Fruit fly (Drosophila melanogaster) whole organism, embryonic: ENCODE results near the gene CG14402.

Experiments
- Antp ChIP-seq: fragments of 200-800 bp; sonication (Bioruptor generic); optimal IDR thresholded peaks from 3 replicates; lab custom pipeline; 2016; ENCODE audit warnings: missing biosample characterization, missing genetic modification characterization
- Atf3 ChIP-seq: fragments of 200-800 bp; sonication (Bioruptor generic); optimal IDR thresholded peaks from 3 replicates; lab custom pipeline; 2016; ENCODE audit warnings: missing biosample characterization, missing genetic modification characterization
- CG1024 ChIP-seq: fragments of 200-800 bp; sonication (Bioruptor generic); IDR thresholded peaks from 2 replicates; pipeline ENCODE4 v1.3.6; 2022; ENCODE audit warnings: missing biosample characterization, missing genetic modification characterization
- CG10366 ChIP-seq: fragments of 200-800 bp; sonication (Bioruptor generic); IDR thresholded peaks from 2 replicates; pipeline ENCODE4 v1.3.6; 2022; ENCODE audit warnings: missing biosample characterization, missing genetic modification characterization
- CG11398 ChIP-seq: fragments of 200-800 bp; sonication (Bioruptor generic); optimal IDR thresholded peaks from 2 replicates; lab custom pipeline; 2016; ENCODE audit warnings: missing biosample characterization, missing genetic modification characterization
- CG12299 ChIP-seq: fragments of 200-800 bp; sonication (Bioruptor generic); optimal IDR thresholded peaks from 2 replicates; lab custom pipeline; 2018; ENCODE audit warnings: missing biosample characterization, mild to moderate bottlenecking, missing genetic modification characterization
- CG13775 ChIP-seq: fragments of 200-800 bp; sonication (Bioruptor generic); optimal IDR thresholded peaks from 3 replicates; lab custom pipeline; 2017; ENCODE audit warnings: missing biosample characterization, mild to moderate bottlenecking, missing genetic modification characterization
- CG14860 ChIP-seq: fragments of 200-800 bp; sonication (Bioruptor generic); IDR thresholded peaks from 3 replicates; pipeline ENCODE4 v1.3.6; 2022; ENCODE audit warnings: missing biosample characterization, missing genetic modification characterization; ENCODE audit not compliant: partially characterized antibody
- CG14965 ChIP-seq: fragments of 200-800 bp; sonication (Bioruptor generic); optimal IDR thresholded peaks from 2 replicates; lab custom pipeline; 2016; ENCODE audit warnings: missing biosample characterization, missing genetic modification characterization, borderline replicate concordance
- CG15514 ChIP-seq: fragments of 200-800 bp; sonication (Bioruptor generic); optimal IDR thresholded peaks from 3 replicates; lab custom pipeline; 2017; ENCODE audit warnings: missing biosample characterization, missing genetic modification characterization, mild to moderate bottlenecking, moderate library complexity, missing genetic modification reagents
- CG15601 ChIP-seq: fragments of 200-800 bp; sonication (Bioruptor generic); optimal IDR thresholded peaks from 3 replicates; lab custom pipeline; 2019; ENCODE audit warnings: missing biosample characterization, mild to moderate bottlenecking, missing genetic modification characterization, moderate library complexity
- CG1647 ChIP-seq: fragments of 200-800 bp; sonication (Bioruptor generic); optimal IDR thresholded peaks from 3 replicates; lab custom pipeline; 2016; ENCODE audit warnings: missing biosample characterization, missing genetic modification characterization
- CG16813 ChIP-seq: fragments of 200-800 bp; sonication (Bioruptor generic); IDR thresholded peaks from 3 replicates; pipeline ENCODE4 v1.3.6; 2022; ENCODE audit warnings: missing biosample characterization, missing genetic modification characterization; ENCODE audit not compliant: partially characterized antibody
- CG1792 ChIP-seq: fragments of 200-800 bp; sonication (Bioruptor generic); optimal IDR thresholded peaks from 2 replicates; lab custom pipeline; 2016; ENCODE audit warnings: missing biosample characterization, missing genetic modification characterization
- CG2199 ChIP-seq: fragments of 200-800 bp; sonication (Bioruptor generic); IDR thresholded peaks from 3 replicates; pipeline ENCODE4 v1.3.6; 2022; ENCODE audit warnings: missing biosample characterization, missing genetic modification characterization
- CG2678 ChIP-seq: fragments of 200-800 bp; sonication (Bioruptor generic); optimal IDR thresholded peaks from 3 replicates; lab custom pipeline; 2019; ENCODE audit warnings: missing biosample characterization, mild to moderate bottlenecking, missing genetic modification characterization, moderate library complexity
- CG30431 ChIP-seq: fragments of 200-800 bp; sonication (Bioruptor generic); optimal IDR thresholded peaks from 2 replicates; lab custom pipeline; 2017; ENCODE audit warnings: missing biosample characterization, missing genetic modification characterization
- CG4424 ChIP-seq: fragments of 200-800 bp; sonication (Bioruptor generic); optimal IDR thresholded peaks from 3 replicates; lab custom pipeline; 2016; ENCODE audit warnings: missing biosample characterization, missing genetic modification characterization
- CkIIα-i1 ChIP-seq: fragments of 200-800 bp; sonication (Bioruptor generic); IDR thresholded peaks from 2 replicates; pipeline ENCODE4 v1.3.6; 2022; ENCODE audit warnings: missing biosample characterization, missing genetic modification characterization
- D ChIP-seq, 2 experiments: fragments of 200-800 bp in 1 of 2; fragments of >200 bp in 1 of 2; sonication (Bioruptor generic) in 1 of 2; optimal IDR thresholded peaks; 2 replicates in 1 of 2; 3 replicates in 1 of 2; lab custom pipeline; 2017; ENCODE audit warnings: mild to moderate bottlenecking in 1 of 2, missing biosample characterization in 1 of 2, missing genetic modification characterization in 1 of 2, missing genetic modification reagents in 1 of 2
- Dek ChIP-seq: fragments of 200-800 bp; sonication (Bioruptor generic); optimal IDR thresholded peaks from 3 replicates; lab custom pipeline; 2019; ENCODE audit warnings: missing biosample characterization, mild to moderate bottlenecking, missing genetic modification characterization, moderate library complexity
- Doc2 ChIP-seq: fragments of 200-800 bp; sonication (Bioruptor generic); IDR thresholded peaks from 2 replicates; pipeline ENCODE4 v1.3.6; 2022; ENCODE audit warnings: missing biosample characterization, missing genetic modification characterization
- Gsc ChIP-seq: fragments of 200-800 bp; sonication (Bioruptor generic); IDR thresholded peaks from 2 replicates; pipeline ENCODE4 v1.3.6; 2022; ENCODE audit warnings: missing biosample characterization, missing genetic modification characterization
- HHEX ChIP-seq: fragments of 200-800 bp; sonication (Bioruptor generic); optimal IDR thresholded peaks from 3 replicates; lab custom pipeline; 2017; ENCODE audit warnings: missing biosample characterization, mild to moderate bottlenecking, missing genetic modification characterization, missing genetic modification reagents
- Hand ChIP-seq: fragments of 200-800 bp; sonication (Bioruptor generic); optimal IDR thresholded peaks from 2 replicates; lab custom pipeline; 2017; ENCODE audit warnings: mild to moderate bottlenecking, missing biosample characterization, missing genetic modification reagents, missing genetic modification characterization
- Hey ChIP-seq: fragments of 200-800 bp; sonication (Bioruptor generic); optimal IDR thresholded peaks from 3 replicates; lab custom pipeline; 2018; ENCODE audit warnings: missing biosample characterization, mild to moderate bottlenecking, missing genetic modification characterization
- HmgZ ChIP-seq: fragments of 200-800 bp; sonication (Bioruptor generic); optimal IDR thresholded peaks from 2 replicates; lab custom pipeline; 2018; ENCODE audit warnings: missing biosample characterization, mild to moderate bottlenecking, missing genetic modification characterization
- MTF-1 ChIP-seq: fragments of 200-800 bp; sonication (Bioruptor generic); optimal IDR thresholded peaks from 2 replicates; lab custom pipeline; 2018; ENCODE audit warnings: missing biosample characterization, mild to moderate bottlenecking, missing genetic modification characterization, borderline replicate concordance
- Mrtf ChIP-seq: fragments of 200-800 bp; sonication (Bioruptor generic); IDR thresholded peaks from 3 replicates; pipeline ENCODE4 v1.3.6; 2022; ENCODE audit warnings: missing biosample characterization, missing genetic modification characterization
- NC2α ChIP-seq: fragments of 200-800 bp; sonication (Bioruptor generic); optimal IDR thresholded peaks from 2 replicates; lab custom pipeline; 2016; ENCODE audit warnings: missing biosample characterization, missing genetic modification characterization
- NC2β ChIP-seq: fragments of 200-800 bp; sonication (Bioruptor generic); optimal IDR thresholded peaks from 2 replicates; lab custom pipeline; 2016; ENCODE audit warnings: missing biosample characterization, missing genetic modification characterization
- Nf-YC ChIP-seq: fragments of 200-800 bp; optimal IDR thresholded peaks from 3 replicates; lab custom pipeline; 2019; ENCODE audit warnings: missing biosample characterization, mild to moderate bottlenecking, missing genetic modification characterization, moderate library complexity
- Oli ChIP-seq: fragments of 200-800 bp; sonication (Bioruptor generic); optimal IDR thresholded peaks from 2 replicates; lab custom pipeline; 2018; ENCODE audit warnings: missing biosample characterization, mild to moderate bottlenecking, missing genetic modification characterization, moderate library complexity
- Tbp ChIP-seq: fragments of >200 bp; optimal IDR thresholded peaks from 2 replicates; lab custom pipeline; 2018; ENCODE audit warnings: missing biosample characterization, missing genetic modification characterization
- Vsx1 ChIP-seq: fragments of 200-800 bp; sonication (Bioruptor generic); optimal IDR thresholded peaks from 2 replicates; lab custom pipeline; 2017; ENCODE audit warnings: missing biosample characterization, mild to moderate bottlenecking, missing genetic modification characterization, missing genetic modification reagents
- abd-A ChIP-seq: fragments of 200-800 bp; sonication (Bioruptor generic); optimal IDR thresholded peaks from 3 replicates; lab custom pipeline; 2019; ENCODE audit warnings: missing biosample characterization, mild to moderate bottlenecking, missing genetic modification characterization, moderate library complexity
- cas ChIP-seq: fragments of 200-800 bp; sonication (Bioruptor generic); IDR thresholded peaks from 2 replicates; pipeline ENCODE4 v1.3.6; 2022; ENCODE audit warnings: missing biosample characterization, missing genetic modification characterization
- cato ChIP-seq: fragments of 200-800 bp; sonication (Bioruptor generic); optimal IDR thresholded peaks from 2 replicates; lab custom pipeline; 2016; ENCODE audit warnings: missing biosample characterization, missing genetic modification characterization, borderline replicate concordance
- gsb ChIP-seq: fragments of 200-800 bp; sonication (Bioruptor generic); IDR thresholded peaks from 2 replicates; pipeline ENCODE4 v1.3.6; 2022; ENCODE audit warnings: missing biosample characterization, missing genetic modification characterization
- jigr1 ChIP-seq: fragments of 200-800 bp; sonication (Bioruptor generic); IDR thresholded peaks from 3 replicates; pipeline ENCODE4 v1.3.6; 2022; ENCODE audit warnings: missing biosample characterization, missing genetic modification characterization
- nerfin-1 ChIP-seq: fragments of 200-800 bp; sonication (Bioruptor generic); optimal IDR thresholded peaks from 3 replicates; lab custom pipeline; 2019; ENCODE audit warnings: missing biosample characterization, mild to moderate bottlenecking, missing genetic modification characterization, moderate library complexity
- pan ChIP-seq, 4 experiments: fragments of >200 bp in 3 of 4; fragments of 200-800 bp in 1 of 4; sonication (Bioruptor generic) in 1 of 4; optimal IDR thresholded peaks in 3 of 4; IDR thresholded peaks in 1 of 4; 2 replicates each; pipeline versions ENCODE4 v1.3.6 to Lab custom; 2017 to 2022; ENCODE audit warnings: missing biosample characterization in 2 of 4, missing genetic modification characterization in 2 of 4, mixed read lengths in 1 of 4
- peb ChIP-seq: fragments of 200-800 bp; sonication (Bioruptor generic); IDR thresholded peaks from 2 replicates; pipeline ENCODE4 v1.3.6; 2022; ENCODE audit warnings: missing biosample characterization, missing genetic modification characterization
- sna ChIP-seq: fragments of 200-800 bp; sonication (Bioruptor generic); IDR thresholded peaks from 2 replicates; pipeline ENCODE4 v1.3.6; 2022; ENCODE audit warnings: missing biosample characterization, missing genetic modification characterization; ENCODE audit not compliant: partially characterized antibody
- tio ChIP-seq: fragments of 200-800 bp; sonication (Bioruptor generic); optimal IDR thresholded peaks from 2 replicates; lab custom pipeline; 2017; ENCODE audit warnings: missing biosample characterization, missing genetic modification characterization, inconsistent platforms
- trem ChIP-seq: fragments of 200-800 bp; optimal IDR thresholded peaks from 3 replicates; lab custom pipeline; 2019; ENCODE audit warnings: missing biosample characterization, mild to moderate bottlenecking, missing genetic modification characterization, moderate library complexity
- ttk ChIP-seq: fragments of 200-800 bp; sonication (Bioruptor generic); IDR thresholded peaks from 2 replicates; pipeline ENCODE4 v2.1.2; 2022; ENCODE audit warnings: missing biosample characterization, missing genetic modification characterization
- tx ChIP-seq: fragments of 200-800 bp; sonication (Bioruptor generic); optimal IDR thresholded peaks from 2 replicates; lab custom pipeline; 2016; ENCODE audit warnings: missing biosample characterization, missing genetic modification characterization

CG14402 gene

DNA sequence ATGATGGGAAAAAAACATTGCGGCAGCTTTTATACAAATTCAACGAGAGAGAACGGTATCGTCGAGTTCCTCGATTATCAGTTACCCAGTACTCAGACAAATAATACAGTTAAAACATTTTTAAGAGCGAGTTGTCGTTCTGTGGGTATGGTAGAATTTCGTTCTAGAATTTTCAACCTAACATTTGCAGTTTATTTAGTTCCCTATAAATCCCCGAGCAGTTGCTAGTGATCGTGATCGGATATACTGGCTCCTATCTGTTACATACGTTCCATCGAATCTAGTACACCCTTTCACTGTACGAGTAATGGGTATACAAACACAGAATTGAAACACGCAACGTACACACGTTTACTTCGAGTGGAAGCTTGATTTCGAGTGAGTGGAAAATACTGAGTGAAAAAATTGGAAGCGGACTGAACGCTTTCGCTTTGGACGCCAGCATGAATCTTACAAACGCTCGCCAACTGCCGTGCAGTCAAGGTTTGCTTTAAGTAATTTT is 15.7 kb downstream of the CG14402 start, which contains the start of gene CG9338 (continued):
- no peak for TF ChIP-seq Gsc (GFP tag; lab: Robert Waterston, UW)
- peak; percentile 75 for TF ChIP-seq cato (GFP tag; lab: Kevin White, UChicago)
- TF ChIP-seq CG4424 (GFP tag; lab: Kevin White, UChicago), result peak; percentile 95
- peak; percentile 51 for TF ChIP-seq NC2β (GFP tag; lab: Kevin White, UChicago)
- TF ChIP-seq CG12299 (tag; lab: Kevin White, UChicago), result peak; percentile 76
- peak; percentile 63 for TF ChIP-seq Vsx1
- TF ChIP-seq D (optimal IDR thresholded peaks at IDR 0.05; lab: Kevin White, UChicago), result no peak
- TF ChIP-seq D (GFP tag; optimal IDR thresholded peaks at IDR 0.05; lab: Kevin White, UChicago), result peak; percentile 86
- peak; percentile 77 for TF ChIP-seq Oli (tag; lab: Kevin White, UChicago)
- TF ChIP-seq CG30431, result peak; percentile 51
- no peak for TF ChIP-seq Tbp (GFP tag; lab: Kevin White, UChicago)
- no peak for TF ChIP-seq pan (optimal IDR thresholded peaks at IDR 0.05; lab: Kevin White, UChicago)
- TF ChIP-seq pan (GFP tag; optimal IDR thresholded peaks at IDR 0.05 in 1 of 2, IDR thresholded peaks at IDR 0.05 in 1 of 2), result peak in 1 of 2 experiments; percentile 92
- no peak for TF ChIP-seq CG16813 (GFP tag; lab: Robert Waterston, UW)
- peak; percentile 82 for TF ChIP-seq Antp (GFP tag; lab: Kevin White, UChicago)
- TF ChIP-seq CG11398 (GFP tag; lab: Kevin White, UChicago), result peak; percentile 83
- no peak for TF ChIP-seq CG1024 (GFP tag; lab: Robert Waterston, UW)
- TF ChIP-seq ttk (GFP tag; lab: Robert Waterston, UW), result peak; percentile 62; the same call in 1 of the 2 replicates
- TF ChIP-seq CG14860, result peak; percentile 45; the same call in 1 of the 3 replicates
- peak; percentile 74; the same call in 2 of the 3 replicates for TF ChIP-seq jigr1 (GFP tag; lab: Robert Waterston, UW)
- TF ChIP-seq cas, result peak; percentile 61; the same call in 1 of the 2 replicates
- peak; percentile 71 for TF ChIP-seq CG1647 (GFP tag; lab: Kevin White, UChicago)
- peak; percentile 68 for TF ChIP-seq Hand (GFP tag; lab: Kevin White, UChicago)
- TF ChIP-seq Hey, result peak; percentile 34
- peak; percentile 86; the same call in 1 of the 2 replicates for TF ChIP-seq gsb (GFP tag; lab: Robert Waterston, UW)
- TF ChIP-seq Dek (tag; lab: Kevin White, UChicago), result peak; percentile 82
- peak; percentile 69 for TF ChIP-seq CG10366 (GFP tag; lab: Robert Waterston, UW)
- peak; percentile 73 for TF ChIP-seq CG13775 (GFP tag; lab: Kevin White, UChicago)
- TF ChIP-seq CkIIα-i1 (GFP tag; lab: Robert Waterston, UW), result no peak
- TF ChIP-seq NC2α (GFP tag; lab: Kevin White, UChicago), result peak; percentile 41
- TF ChIP-seq trem (tag; lab: Kevin White, UChicago), result peak; percentile 92
- peak; percentile 36 for TF ChIP-seq MTF-1 (GFP tag; lab: Kevin White, UChicago)
- no peak for TF ChIP-seq Doc2
- TF ChIP-seq tx, result peak; percentile 70
- TF ChIP-seq tio (GFP tag; lab: Kevin White, UChicago), result peak; percentile 54
- TF ChIP-seq HHEX, result peak; percentile 95
- TF ChIP-seq Mrtf (GFP tag; lab: Robert Waterston, UW), result peak; percentile 62; the same call in 2 of the 3 replicates
- TF ChIP-seq HmgZ, result peak; percentile 85
- TF ChIP-seq CG1792 (GFP tag; lab: Kevin White, UChicago), result peak; percentile 61
- TF ChIP-seq CG2678 (tag; lab: Kevin White, UChicago), result peak; percentile 98
- TF ChIP-seq CG15514 (GFP tag; lab: Kevin White, UChicago), result peak; percentile 86
- peak; percentile 88 for TF ChIP-seq peb (GFP tag; lab: Robert Waterston, UW)
- TF ChIP-seq Nf-YC (tag; lab: Kevin White, UChicago), result peak; percentile 89
- TF ChIP-seq Atf3 (GFP tag; lab: Kevin White, UChicago), result peak; percentile 72
- TF ChIP-seq CG14965 (GFP tag; lab: Kevin White, UChicago), result peak; percentile 46
- peak; percentile 79 for TF ChIP-seq CG15601 (tag; lab: Kevin White, UChicago)
- TF ChIP-seq nerfin-1 (tag; lab: Kevin White, UChicago), result peak; percentile 91
- TF ChIP-seq CG2199, result peak; percentile 86
- TF ChIP-seq abd-A (tag; lab: Kevin White, UChicago), result peak; percentile 92
- TF ChIP-seq sna (GFP tag; lab: Robert Waterston, UW), result no peak
